Worm (Caenorhabditis elegans): ENCODE measurements around the gene EGAP5.1.

The EGAP5.1 gene

DNA sequence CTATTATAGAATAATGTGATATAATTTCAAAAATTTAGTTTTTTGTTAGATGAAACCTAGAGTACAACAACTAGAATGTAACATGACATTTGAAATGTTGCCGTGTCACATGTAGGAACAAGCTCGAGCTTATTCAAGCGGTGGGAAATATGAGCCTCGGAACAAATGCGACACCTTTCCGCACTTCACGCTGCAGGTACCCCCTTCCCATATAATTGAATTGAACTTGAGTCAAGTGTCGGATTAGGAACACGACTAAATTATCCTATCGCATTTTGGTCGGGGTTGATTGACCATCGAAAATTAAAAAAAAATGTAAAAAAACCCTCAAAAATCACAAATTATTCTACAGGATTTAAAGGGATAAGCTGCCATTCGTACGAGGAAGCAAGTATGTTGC is 42.7 kb upstream of the EGAP5.1 start:
- TF ChIP-seq ceh-34 (tag; optimal IDR thresholded peaks at IDR 0.05) (peak; percentile 56), hlh-30 (tag; optimal IDR thresholded peaks at IDR 0.05; ENCODE audit: insufficient read depth) (no peak)

DNA sequence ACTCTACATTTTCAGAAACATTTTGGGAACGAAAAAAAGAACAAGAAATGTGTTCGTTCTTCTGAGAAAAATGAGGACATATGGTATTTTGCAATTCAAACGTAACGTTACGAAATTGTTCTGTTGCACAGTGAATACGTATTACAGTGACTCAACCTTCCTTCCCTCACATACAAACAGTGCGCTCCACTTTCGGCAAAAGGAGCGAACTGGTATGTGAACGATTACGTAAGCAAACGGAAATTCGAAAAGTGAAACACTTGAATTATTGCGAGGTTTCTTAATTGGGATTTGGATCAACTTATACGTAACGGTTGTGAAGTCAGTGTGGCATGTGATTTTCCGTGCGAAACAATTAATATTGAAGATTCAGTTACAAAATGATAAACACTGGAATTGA is 42.0 kb upstream of the EGAP5.1 start:
- TF ChIP-seq ref-2 (tag; optimal IDR thresholded peaks at IDR 0.05) (no peak), lin-11 (tag; optimal IDR thresholded peaks at IDR 0.05) (no peak), madf-2 (tag; optimal IDR thresholded peaks at IDR 0.05) (no peak), fkh-10 (GFP tag; optimal IDR thresholded peaks at IDR 0.05) (no peak), dmd-4 (tag; optimal IDR thresholded peaks at IDR 0.05; ENCODE audit: borderline replicate concordance) (no peak), F13H6.1 (tag; optimal IDR thresholded peaks at IDR 0.05) (no peak), ahr-1 (tag; optimal IDR thresholded peaks at IDR 0.05) (no peak), hlh-30 (tag; optimal IDR thresholded peaks at IDR 0.05; ENCODE audit: insufficient read depth) (no peak), ceh-45 (GFP tag; IDR thresholded peaks at IDR 0.05) (no peak), sox-4 (tag; optimal IDR thresholded peaks at IDR 0.05) (no peak), C08G9.2 (tag; optimal IDR thresholded peaks at IDR 0.05) (no peak), hlh-13 (GFP tag; optimal IDR thresholded peaks at IDR 0.05) (no peak), ceh-9 (tag; optimal IDR thresholded peaks at IDR 0.05) (no peak), nfya-1 (tag; optimal IDR thresholded peaks at IDR 0.05) (no peak), ets-4 (tag; optimal IDR thresholded peaks at IDR 0.05) (no peak)

DNA sequence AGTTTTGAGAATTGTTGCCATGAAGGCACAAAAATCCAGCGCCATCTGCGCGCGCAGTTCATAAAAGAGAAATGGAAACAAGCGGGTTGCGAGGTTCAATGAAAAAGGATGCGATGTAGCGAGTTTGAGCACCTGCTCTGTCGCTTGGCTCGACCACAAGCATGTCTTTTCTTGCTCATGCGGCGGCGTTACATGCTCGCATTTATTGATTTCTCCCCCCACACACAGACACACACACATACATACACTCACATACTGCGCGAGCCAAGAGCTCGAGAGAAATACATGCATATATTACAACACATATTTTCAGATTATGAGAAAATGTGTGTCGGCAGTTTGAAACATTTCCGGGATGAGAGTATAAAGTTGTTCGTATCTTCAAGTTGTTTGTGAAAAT is 41.1 kb upstream of the EGAP5.1 start:
- peak; percentile 12 for TF ChIP-seq unc-42 (tag; optimal IDR thresholded peaks at IDR 0.05)
- TF ChIP-seq sox-4 (tag; optimal IDR thresholded peaks at IDR 0.05), result no peak
- TF ChIP-seq ceh-31 (tag; optimal IDR thresholded peaks at IDR 0.05), result peak; percentile 37
- TF ChIP-seq pros-1 (tag; optimal IDR thresholded peaks at IDR 0.05), result peak; percentile 17
- no peak for TF ChIP-seq npax-4 (tag; optimal IDR thresholded peaks at IDR 0.05)
- TF ChIP-seq nfya-1 (tag; optimal IDR thresholded peaks at IDR 0.05), result peak; percentile 23
- peak; percentile 98 for TF ChIP-seq ceh-48 (tag; optimal IDR thresholded peaks at IDR 0.05)

DNA sequence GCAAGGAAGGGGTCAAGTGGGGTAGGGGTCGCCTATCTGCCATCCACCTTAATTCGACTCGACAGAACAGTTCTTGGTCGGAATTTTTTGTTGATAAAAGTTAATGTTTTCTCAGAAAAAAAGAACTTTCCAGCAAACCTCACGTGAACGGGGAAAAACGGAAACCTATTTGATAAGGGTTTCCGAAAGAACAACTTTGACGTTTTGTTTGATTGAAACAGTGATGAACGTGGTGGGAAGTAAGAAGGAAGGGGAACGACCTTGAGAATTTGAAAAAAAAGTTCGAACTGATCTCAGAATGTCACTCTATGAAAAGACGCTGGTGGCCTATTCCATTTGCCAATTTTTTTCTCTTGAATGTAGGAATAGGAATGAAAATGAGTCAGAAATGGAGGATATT is 40.5 kb upstream of the EGAP5.1 start:
- TF ChIP-seq K09A11.1 (tag; optimal IDR thresholded peaks at IDR 0.05; ENCODE audit: insufficient read depth) (no peak), sox-4 (tag; optimal IDR thresholded peaks at IDR 0.05) (no peak), hlh-8 (tag; optimal IDR thresholded peaks at IDR 0.05) (no peak), ceh-6 (GFP tag; optimal IDR thresholded peaks at IDR 0.05) (no peak), ceh-45 (GFP tag; IDR thresholded peaks at IDR 0.05) (no peak), ceh-48 (tag; optimal IDR thresholded peaks at IDR 0.05) (no peak), ceh-2 (tag; optimal IDR thresholded peaks at IDR 0.05) (no peak), gmeb-2 (tag; optimal IDR thresholded peaks at IDR 0.05) (no peak), madf-2 (tag; optimal IDR thresholded peaks at IDR 0.05) (no peak), ceh-14 (tag; optimal IDR thresholded peaks at IDR 0.05) (no peak), unc-55 (GFP tag; optimal IDR thresholded peaks at IDR 0.05) (no peak), fkh-6 (tag; optimal IDR thresholded peaks at IDR 0.05) (no peak), pha-2 (tag; optimal IDR thresholded peaks at IDR 0.05) (no peak), ceh-9 (tag; optimal IDR thresholded peaks at IDR 0.05) (no peak), odd-2 (tag; optimal IDR thresholded peaks at IDR 0.05) (no peak), Y22D7AL.16 (tag; optimal IDR thresholded peaks at IDR 0.05) (no peak), C38D4.7 (GFP tag; optimal IDR thresholded peaks at IDR 0.05) (no peak), mec-3 (tag; optimal IDR thresholded peaks at IDR 0.05; ENCODE audit: borderline replicate concordance) (no peak), eyg-1 (tag; optimal IDR thresholded peaks at IDR 0.05) (no peak), ztf-16 (tag; optimal IDR thresholded peaks at IDR 0.05) (no peak)
